Fruit fly (Drosophila melanogaster) whole organism, embryonic: Measurements from ENCODE around the gene CG13634.
A peak's percentile ranks its signal among the peaks of the same experiment; 100 is the strongest.

Experiments used
- Bdp1 ChIP-seq: fragments of 200-800 bp; sonication (Bioruptor generic); optimal IDR thresholded peaks from 3 replicates; lab custom pipeline; 2016; ENCODE audit warnings: missing biosample characterization, missing genetic modification characterization
- CG10274 ChIP-seq: fragments of 200-800 bp; sonication (Bioruptor generic); optimal IDR thresholded peaks from 3 replicates; lab custom pipeline; 2017; ENCODE audit warnings: missing biosample characterization, mild to moderate bottlenecking, missing genetic modification characterization
- CG10979 ChIP-seq: fragments of 200-800 bp; sonication (Bioruptor generic); optimal IDR thresholded peaks from 2 replicates; lab custom pipeline; 2018; ENCODE audit warnings: missing biosample characterization, mild to moderate bottlenecking, missing genetic modification characterization, moderate library complexity
- CG11695 ChIP-seq: fragments of 200-800 bp; sonication (Bioruptor generic); IDR thresholded peaks from 3 replicates; pipeline ENCODE4 v1.3.6; 2022; ENCODE audit warnings: missing biosample characterization, missing genetic modification characterization
- CG14710 ChIP-seq: fragments of 200-800 bp; sonication (Bioruptor generic); optimal IDR thresholded peaks from 3 replicates; lab custom pipeline; 2019; ENCODE audit warnings: missing biosample characterization, mild to moderate bottlenecking, missing genetic modification characterization, moderate library complexity
- CG1529 ChIP-seq: fragments of 200-800 bp; sonication (Bioruptor generic); optimal IDR thresholded peaks from 3 replicates; lab custom pipeline; 2018; ENCODE audit warnings: missing biosample characterization, missing genetic modification characterization
- CG1603 ChIP-seq: fragments of 200-800 bp; sonication (Bioruptor generic); optimal IDR thresholded peaks from 2 replicates; lab custom pipeline; 2019; ENCODE audit warnings: missing biosample characterization, mild to moderate bottlenecking, missing genetic modification characterization, moderate library complexity
- CG17385 ChIP-seq: fragments of 200-800 bp; sonication (Bioruptor generic); optimal IDR thresholded peaks from 3 replicates; lab custom pipeline; 2018; ENCODE audit warnings: missing biosample characterization, mild to moderate bottlenecking, missing genetic modification characterization
- CG1792 ChIP-seq: fragments of 200-800 bp; sonication (Bioruptor generic); optimal IDR thresholded peaks from 2 replicates; lab custom pipeline; 2016; ENCODE audit warnings: missing biosample characterization, missing genetic modification characterization
- CG18011 ChIP-seq: fragments of 200-800 bp; sonication (Bioruptor generic); optimal IDR thresholded peaks from 2 replicates; lab custom pipeline; 2017; ENCODE audit warnings: missing biosample characterization, missing genetic modification characterization, mild to moderate bottlenecking, moderate library complexity, missing genotype
- CG18262 ChIP-seq: fragments of 200-800 bp; optimal IDR thresholded peaks from 3 replicates; lab custom pipeline; 2019; ENCODE audit warnings: missing biosample characterization, mild to moderate bottlenecking, missing genetic modification characterization, moderate library complexity
- CG2129 ChIP-seq: fragments of 200-800 bp; sonication (Bioruptor generic); IDR thresholded peaks from 2 replicates; pipeline ENCODE4 v1.3.6; 2022; ENCODE audit warnings: missing biosample characterization, missing genetic modification characterization; ENCODE audit not compliant: partially characterized antibody
- CG30431 ChIP-seq: fragments of 200-800 bp; sonication (Bioruptor generic); optimal IDR thresholded peaks from 2 replicates; lab custom pipeline; 2017; ENCODE audit warnings: missing biosample characterization, missing genetic modification characterization
- CG33213 ChIP-seq: fragments of 200-800 bp; sonication (Bioruptor generic); optimal IDR thresholded peaks from 3 replicates; lab custom pipeline; 2016; ENCODE audit warnings: missing biosample characterization, missing genetic modification characterization
- CG6813 ChIP-seq: fragments of 200-800 bp; sonication (Bioruptor generic); optimal IDR thresholded peaks from 2 replicates; lab custom pipeline; 2017; ENCODE audit warnings: missing biosample characterization, missing genetic modification characterization, mild to moderate bottlenecking, moderate library complexity, missing genetic modification reagents
- CG6854 ChIP-seq: fragments of 200-800 bp; sonication (Bioruptor generic); optimal IDR thresholded peaks from 3 replicates; lab custom pipeline; 2017; ENCODE audit warnings: missing biosample characterization, mild to moderate bottlenecking, missing genetic modification characterization
- CG7556 ChIP-seq: fragments of 200-800 bp; sonication (Bioruptor generic); optimal IDR thresholded peaks from 2 replicates; lab custom pipeline; 2017; ENCODE audit warnings: missing biosample characterization, mild to moderate bottlenecking, missing genetic modification characterization
- CG7745 ChIP-seq: fragments of 200-800 bp; sonication (Bioruptor generic); optimal IDR thresholded peaks from 2 replicates; lab custom pipeline; 2018; ENCODE audit warnings: missing biosample characterization, mild to moderate bottlenecking, missing genetic modification characterization, moderate library complexity
- CG7928 ChIP-seq: fragments of 200-800 bp; sonication (Bioruptor generic); optimal IDR thresholded peaks from 2 replicates; lab custom pipeline; 2017; ENCODE audit warnings: missing biosample characterization, mild to moderate bottlenecking, missing genetic modification characterization
- CG9437 ChIP-seq: fragments of 200-800 bp; sonication (Bioruptor generic); optimal IDR thresholded peaks from 2 replicates; lab custom pipeline; 2018; ENCODE audit warnings: missing biosample characterization, mild to moderate bottlenecking, missing genetic modification characterization
- CrebB ChIP-seq: fragments of 200-800 bp; sonication (Bioruptor generic); optimal IDR thresholded peaks from 3 replicates; lab custom pipeline; 2018; ENCODE audit warnings: missing biosample characterization, mild to moderate bottlenecking, missing genetic modification characterization
- Dbx ChIP-seq: fragments of 200-800 bp; sonication (Bioruptor generic); IDR thresholded peaks from 3 replicates; pipeline ENCODE4 v1.3.6; 2022; ENCODE audit warnings: missing biosample characterization, missing genetic modification characterization
- E2f1 ChIP-seq: fragments of 200-800 bp; sonication (Bioruptor generic); IDR thresholded peaks from 2 replicates; pipeline ENCODE4 v1.3.6; 2022; ENCODE audit warnings: missing biosample characterization, missing genetic modification characterization
- Gug ChIP-seq: fragments of 200-800 bp; sonication (Bioruptor generic); IDR thresholded peaks from 4 replicates; pipeline ENCODE4 v1.3.6; 2022; ENCODE audit warnings: missing biosample characterization, missing genetic modification characterization
- HLH54F ChIP-seq: fragments of 200-800 bp; sonication (Bioruptor generic); optimal IDR thresholded peaks from 3 replicates; lab custom pipeline; 2016; ENCODE audit warnings: missing biosample characterization, missing genetic modification characterization
- Jarid2 ChIP-seq: fragments of 200-800 bp; sonication (Bioruptor generic); optimal IDR thresholded peaks from 3 replicates; lab custom pipeline; 2017; ENCODE audit warnings: mild to moderate bottlenecking, missing biosample characterization, missing genetic modification reagents, missing genetic modification characterization
- MTF-1 ChIP-seq: fragments of 200-800 bp; sonication (Bioruptor generic); optimal IDR thresholded peaks from 2 replicates; lab custom pipeline; 2018; ENCODE audit warnings: missing biosample characterization, mild to moderate bottlenecking, missing genetic modification characterization, borderline replicate concordance
- NK7.1 ChIP-seq: fragments of 200-800 bp; sonication (Bioruptor generic); optimal IDR thresholded peaks from 3 replicates; lab custom pipeline; 2016; ENCODE audit warnings: missing biosample characterization, missing genetic modification characterization
- Optix ChIP-seq: fragments of 200-800 bp; sonication (Bioruptor generic); IDR thresholded peaks from 3 replicates; pipeline ENCODE4 v1.3.6; 2022; ENCODE audit warnings: missing biosample characterization, missing genetic modification characterization
- Stat92E ChIP-seq, 3 experiments: fragments of >200 bp in 2 of 3; fragments of 200-800 bp in 1 of 3; sonication (Bioruptor generic) in 1 of 3; optimal IDR thresholded peaks; 2 replicates each; lab custom pipeline; 2017 to 2019; ENCODE audit warnings: missing biosample characterization in 3 of 3, missing genetic modification characterization in 3 of 3, mild to moderate bottlenecking in 1 of 3, moderate library complexity in 1 of 3
- Tbp ChIP-seq: fragments of >200 bp; optimal IDR thresholded peaks from 2 replicates; lab custom pipeline; 2018; ENCODE audit warnings: missing biosample characterization, missing genetic modification characterization
- br ChIP-seq: fragments of >200 bp; optimal IDR thresholded peaks from 2 replicates; lab custom pipeline; 2017
- da ChIP-seq: fragments of 200-800 bp; sonication (Bioruptor generic); optimal IDR thresholded peaks from 2 replicates; lab custom pipeline; 2016; ENCODE audit warnings: missing biosample characterization, missing genetic modification characterization
- fd3F ChIP-seq: fragments of 200-800 bp; sonication (Bioruptor generic); optimal IDR thresholded peaks from 2 replicates; lab custom pipeline; 2018; ENCODE audit warnings: missing biosample characterization, mild to moderate bottlenecking, missing genetic modification characterization, moderate library complexity
- fd96Cb ChIP-seq: fragments of 200-800 bp; sonication (Bioruptor generic); optimal IDR thresholded peaks from 2 replicates; lab custom pipeline; 2018; ENCODE audit warnings: missing biosample characterization, mild to moderate bottlenecking, missing genetic modification characterization, moderate library complexity
- gcm ChIP-seq: fragments of 200-800 bp; sonication (Bioruptor generic); optimal IDR thresholded peaks from 2 replicates; lab custom pipeline; 2019; ENCODE audit warnings: missing biosample characterization, mild to moderate bottlenecking, missing genetic modification characterization, moderate library complexity
- kay ChIP-seq: fragments of 200-800 bp; sonication (Bioruptor generic); optimal IDR thresholded peaks from 2 replicates; lab custom pipeline; 2016; ENCODE audit warnings: missing biosample characterization, missing genetic modification characterization
- knrl ChIP-seq: fragments of 200-800 bp; sonication (Bioruptor generic); IDR thresholded peaks from 3 replicates; pipeline ENCODE4 v1.3.6; 2022; ENCODE audit warnings: missing biosample characterization, missing genetic modification characterization; ENCODE audit not compliant: partially characterized antibody
- nmo ChIP-seq: fragments of 200-800 bp; sonication (Bioruptor generic); optimal IDR thresholded peaks from 2 replicates; lab custom pipeline; 2018; ENCODE audit warnings: missing biosample characterization, mild to moderate bottlenecking, missing genetic modification characterization, moderate library complexity
- pros ChIP-seq: fragments of 200-800 bp; sonication (Bioruptor generic); optimal IDR thresholded peaks from 3 replicates; lab custom pipeline; 2019; ENCODE audit warnings: missing biosample characterization, mild to moderate bottlenecking, missing genetic modification characterization, moderate library complexity
- ro ChIP-seq: fragments of 200-800 bp; sonication (Bioruptor generic); IDR thresholded peaks from 2 replicates; pipeline ENCODE4 v1.3.6; 2022; ENCODE audit warnings: missing biosample characterization, missing genetic modification characterization
- slou ChIP-seq: fragments of 200-800 bp; sonication (Bioruptor generic); optimal IDR thresholded peaks from 3 replicates; lab custom pipeline; 2016; ENCODE audit warnings: missing biosample characterization, missing genetic modification characterization
- sna ChIP-seq: fragments of 200-800 bp; sonication (Bioruptor generic); IDR thresholded peaks from 2 replicates; pipeline ENCODE4 v1.3.6; 2022; ENCODE audit warnings: missing biosample characterization, missing genetic modification characterization; ENCODE audit not compliant: partially characterized antibody
- tio ChIP-seq: fragments of 200-800 bp; sonication (Bioruptor generic); optimal IDR thresholded peaks from 2 replicates; lab custom pipeline; 2017; ENCODE audit warnings: missing biosample characterization, missing genetic modification characterization, inconsistent platforms
- toy ChIP-seq: fragments of 200-800 bp; sonication (Bioruptor generic); IDR thresholded peaks from 2 replicates; pipeline ENCODE4 v1.3.6; 2022; ENCODE audit warnings: missing biosample characterization, missing genetic modification characterization
- trem ChIP-seq: fragments of 200-800 bp; optimal IDR thresholded peaks from 3 replicates; lab custom pipeline; 2019; ENCODE audit warnings: missing biosample characterization, mild to moderate bottlenecking, missing genetic modification characterization, moderate library complexity
- tup ChIP-seq: fragments of 200-800 bp; sonication (Bioruptor generic); optimal IDR thresholded peaks from 2 replicates; lab custom pipeline; 2016; ENCODE audit warnings: missing biosample characterization, mild to moderate bottlenecking, missing genetic modification characterization, moderate library complexity
- wek ChIP-seq: fragments of 200-800 bp; sonication (Bioruptor generic); optimal IDR thresholded peaks from 3 replicates; lab custom pipeline; 2018; ENCODE audit warnings: missing biosample characterization, mild to moderate bottlenecking, missing genetic modification characterization, moderate library complexity

Gene CG13634

dm6 chr3R:24810844-24811625, 21.1 kb upstream of the CG13634 start (continued):
- TF ChIP-seq Jarid2 (GFP tag; lab: Kevin White, UChicago) (peak; percentile 75), CG2129 (GFP tag; lab: Robert Waterston, UW) (no peak), wek (GFP tag; lab: Kevin White, UChicago) (peak; percentile 77), br (no peak), CG30431 (peak; percentile 73), CG10979 (peak; percentile 70), CG1603 (tag; lab: Kevin White, UChicago) (peak; percentile 91), pros (GFP tag; lab: Kevin White, UChicago) (no peak), CG6854 (GFP tag; lab: Kevin White, UChicago) (peak; percentile 77), Stat92E (GFP tag; optimal IDR thresholded peaks at IDR 0.05; lab: Kevin White, UChicago) (peak in 1 of 3 experiments; percentile 6), CG6813 (peak; percentile 90), CG1529 (GFP tag; lab: Kevin White, UChicago) (peak; percentile 78), da (GFP tag; lab: Kevin White, UChicago) (peak; percentile 68), ro (peak; percentile 50; the same call in 1 of the 2 replicates), tup (GFP tag; lab: Kevin White, UChicago) (peak; percentile 80), CG11695 (GFP tag; lab: Robert Waterston, UW) (peak; percentile 98), CG7745 (tag; lab: Kevin White, UChicago) (no peak), toy (GFP tag; lab: Robert Waterston, UW) (peak; percentile 67; the same call in 1 of the 2 replicates), Tbp (GFP tag; lab: Kevin White, UChicago) (no peak), HLH54F (GFP tag; lab: Kevin White, UChicago) (peak; percentile 92), knrl (GFP tag; lab: Robert Waterston, UW) (no peak), kay (peak; percentile 73), sna (GFP tag; lab: Robert Waterston, UW) (no peak), CG14710 (tag; lab: Kevin White, UChicago) (peak; percentile 58), CG1792 (peak; percentile 81), NK7.1 (GFP tag; lab: Kevin White, UChicago) (peak; percentile 67), trem (tag; lab: Kevin White, UChicago) (peak; percentile 27), CrebB (tag; lab: Kevin White, UChicago) (peak; percentile 87), Optix (peak; percentile 89), tio (GFP tag; lab: Kevin White, UChicago) (peak; percentile 79), CG18262 (tag; lab: Kevin White, UChicago) (peak; percentile 81), slou (GFP tag; lab: Kevin White, UChicago) (peak; percentile 47), fd96Cb (tag; lab: Kevin White, UChicago) (peak; percentile 88), E2f1 (GFP tag; lab: Robert Waterston, UW) (peak; percentile 87), CG9437 (peak; percentile 76), CG17385 (GFP tag; lab: Kevin White, UChicago) (peak; percentile 89), CG7928 (GFP tag; lab: Kevin White, UChicago) (peak; percentile 69), fd3F (GFP tag; lab: Kevin White, UChicago) (peak; percentile 91), CG7556 (GFP tag; lab: Kevin White, UChicago) (peak; percentile 80), gcm (GFP tag; lab: Kevin White, UChicago) (peak; percentile 82), CG10274 (peak; percentile 83), Dbx (GFP tag; lab: Robert Waterston, UW) (peak; percentile 90), nmo (peak; percentile 88), CG33213 (GFP tag; lab: Kevin White, UChicago) (peak; percentile 45), Bdp1 (GFP tag; lab: Kevin White, UChicago) (peak; percentile 70), MTF-1 (peak; percentile 78), Gug (GFP tag; lab: Robert Waterston, UW) (peak; percentile 90), CG18011 (peak; percentile 67)
